Worm (Caenorhabditis elegans): ENCODE data around the gene dab-1.

Gene dab-1

ce11 chrII:8256013-8256412 is 33.8 kb downstream of the dab-1 start, which contains the start of gene F35C11.7:
TSS of gene F35C11.7 (plus strand) at chrII:8256313.
- TF ChIP-seq ceh-82 (tag; optimal IDR thresholded peaks at IDR 0.05) (no peak), fkh-10 (GFP tag; optimal IDR thresholded peaks at IDR 0.05) (no peak), xbp-1 (tag; optimal IDR thresholded peaks at IDR 0.05) (no peak), lin-35 (GFP tag; optimal IDR thresholded peaks at IDR 0.05) (no peak), ces-1 (GFP tag; optimal IDR thresholded peaks at IDR 0.05) (no peak), snpc-4 (tag; optimal IDR thresholded peaks at IDR 0.05) (no peak), lin-13 (GFP tag; optimal IDR thresholded peaks at IDR 0.05) (no peak), sup-37 (GFP tag; optimal IDR thresholded peaks at IDR 0.05) (no peak), hlh-17 (GFP tag; optimal IDR thresholded peaks at IDR 0.05; ENCODE audit: borderline replicate concordance) (no peak), ztf-4 (tag; optimal IDR thresholded peaks at IDR 0.05) (no peak), nhr-77 (tag; optimal IDR thresholded peaks at IDR 0.05) (no peak), nhr-12 (tag; optimal IDR thresholded peaks at IDR 0.05) (no peak), grh-1 (GFP tag; IDR thresholded peaks at IDR 0.05) (no peak)

DNA sequence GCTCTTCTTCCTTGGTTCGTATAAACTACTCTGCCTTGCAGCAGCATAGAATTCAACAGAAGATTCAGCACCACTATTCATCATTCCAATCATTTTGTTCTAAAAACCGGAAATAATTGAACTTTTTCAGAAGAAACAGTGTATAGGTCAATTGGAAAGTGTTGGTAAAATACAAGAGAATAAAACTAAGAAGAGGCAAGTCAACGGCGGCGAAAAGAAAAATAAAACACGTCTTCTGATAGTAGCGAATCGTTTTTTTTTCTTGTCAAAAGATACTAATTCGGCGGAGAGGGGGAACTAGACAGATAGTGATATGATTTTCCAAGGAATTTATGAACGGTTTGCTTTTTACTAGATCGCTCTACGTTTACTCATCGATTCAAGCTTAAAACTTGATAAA is 36.9 kb downstream of the dab-1 start, which contains the start of gene F35C11.6:
Gene F35C11.6, minus strand, starts transcription at position 101 of the 400 bp plus-strand sequence.
- TF ChIP-seq blmp-1 (tag; optimal IDR thresholded peaks at IDR 0.05) (peak; percentile 9), pax-3 (tag; optimal IDR thresholded peaks at IDR 0.05) (no peak), elt-3 (tag; optimal IDR thresholded peaks at IDR 0.05) (peak in 1 of 6 experiments; percentile 3), egl-13 (tag; optimal IDR thresholded peaks at IDR 0.05) (no peak)

DNA sequence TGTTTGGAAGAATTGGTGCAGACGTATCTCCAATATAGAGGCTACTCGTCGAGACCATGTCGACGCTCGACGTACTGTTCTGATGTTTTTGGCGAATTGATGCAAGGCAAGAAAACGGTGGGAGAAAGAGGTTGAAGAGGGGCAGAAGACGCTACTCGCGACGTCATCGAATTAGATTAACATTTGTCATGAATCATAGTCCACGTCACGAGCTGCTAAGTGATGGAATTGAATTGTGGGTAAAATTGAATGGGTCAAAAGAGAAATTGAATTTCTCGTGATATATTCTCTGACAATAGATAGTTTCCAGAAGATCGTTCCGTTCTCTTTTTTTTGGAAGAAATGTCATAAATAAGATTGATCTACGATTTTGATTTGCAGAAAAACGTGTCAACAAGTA is 37.5 kb downstream of the dab-1 start:
- peak; percentile 41 for TF ChIP-seq nhr-20 (tag; optimal IDR thresholded peaks at IDR 0.05)
- no peak for TF ChIP-seq dsc-1 (tag; optimal IDR thresholded peaks at IDR 0.05)
- TF ChIP-seq nhr-71 (tag; optimal IDR thresholded peaks at IDR 0.05), result peak; percentile 51
- peak; percentile 43 for TF ChIP-seq snu-23 (GFP tag; optimal IDR thresholded peaks at IDR 0.05)
- peak; percentile 94 for TF ChIP-seq nhr-85 (tag)
- peak; percentile 36 for TF ChIP-seq blmp-1 (tag; optimal IDR thresholded peaks at IDR 0.05)
- TF ChIP-seq ets-5 (GFP tag; IDR thresholded peaks at IDR 0.05), result no peak
- TF ChIP-seq isw-1 (GFP tag; IDR thresholded peaks at IDR 0.05), result no peak
- no peak for TF ChIP-seq efl-1 (optimal IDR thresholded peaks at IDR 0.05)
- TF ChIP-seq efl-1 (GFP tag; optimal IDR thresholded peaks at IDR 0.05 in 1 of 2), result peak in 1 of 2 experiments; percentile 16
- peak in 1 of 6 experiments; percentile 31 for TF ChIP-seq elt-3 (tag; optimal IDR thresholded peaks at IDR 0.05)
- TF ChIP-seq unc-130 (tag; optimal IDR thresholded peaks at IDR 0.05), result peak; percentile 20
- peak; percentile 54 for TF ChIP-seq lin-14 (GFP tag; optimal IDR thresholded peaks at IDR 0.05)
- TF ChIP-seq lin-35 (GFP tag; optimal IDR thresholded peaks at IDR 0.05), result peak in 1 of 2 experiments; percentile 36
- no peak for TF ChIP-seq unc-62 (GFP tag; optimal IDR thresholded peaks at IDR 0.05)
- no peak for TF ChIP-seq nhr-47 (tag; optimal IDR thresholded peaks at IDR 0.05)

- TF ChIP-seq blmp-1 (tag; optimal IDR thresholded peaks at IDR 0.05) (peak; percentile 63), nhr-85 (tag) (peak; percentile 86), nhr-71 (tag; optimal IDR thresholded peaks at IDR 0.05) (peak; percentile 50), xbp-1 (tag; optimal IDR thresholded peaks at IDR 0.05) (no peak), nhr-90 (tag; optimal IDR thresholded peaks at IDR 0.05; ENCODE audit: poor library complexity) (peak; percentile 15), efl-1 (optimal IDR thresholded peaks at IDR 0.05) (no peak), efl-1 (GFP tag; optimal IDR thresholded peaks at IDR 0.05 in 1 of 2) (peak in 1 of 2 experiments; percentile 84), mdl-1 (tag; optimal IDR thresholded peaks at IDR 0.05) (peak in 1 of 2 experiments; percentile 33), ztf-11 (tag; optimal IDR thresholded peaks at IDR 0.05) (no peak), C04F5.9 (tag; optimal IDR thresholded peaks at IDR 0.05) (no peak), grh-1 (GFP tag; IDR thresholded peaks at IDR 0.05) (0 out of 2 replicates have a peak, but pooled peaks have one; percentile 33), tbx-2 (tag; optimal IDR thresholded peaks at IDR 0.05) (peak; percentile 31), lin-35 (GFP tag; optimal IDR thresholded peaks at IDR 0.05) (peak in 1 of 2 experiments; percentile 13), nhr-20 (tag; optimal IDR thresholded peaks at IDR 0.05) (peak; percentile 64), elt-3 (tag; optimal IDR thresholded peaks at IDR 0.05) (peak in 1 of 6 experiments; percentile 52), lin-14 (GFP tag; optimal IDR thresholded peaks at IDR 0.05) (peak; percentile 55)
Observed at ce11 chrII:8263562-8263961, 41.4 kb downstream of the dab-1 start.
